Fruit fly (Drosophila melanogaster): Measurements from ENCODE around the gene wls.

DNA sequence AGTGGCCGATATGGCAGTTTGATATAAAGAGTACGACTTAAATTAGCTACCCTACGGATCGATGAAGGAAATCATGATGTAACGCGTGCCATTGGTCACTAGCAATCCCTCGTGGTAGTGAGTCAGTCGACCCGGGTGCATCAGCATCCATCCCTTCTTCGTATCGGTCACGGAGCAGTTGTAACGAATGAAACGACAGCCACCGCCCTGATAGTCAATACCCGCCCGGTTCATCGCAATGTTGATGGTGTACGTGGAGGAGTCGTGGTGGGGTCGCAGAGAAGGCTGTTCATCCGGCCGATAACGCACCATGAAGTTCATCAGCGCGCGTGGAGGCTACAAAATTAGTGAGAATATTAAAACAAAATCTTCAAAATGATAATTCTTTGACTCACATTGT lies 28.9 kb upstream of the wls start:
- TF ChIP-seq bab1 (GFP tag; optimal IDR thresholded peaks at IDR 0.05) (no peak), pad (GFP tag; optimal IDR thresholded peaks at IDR 0.05) (no peak), CG33017 (tag; optimal IDR thresholded peaks at IDR 0.05) (no peak), cic (GFP tag; optimal IDR thresholded peaks at IDR 0.05) (no peak), Clk (GFP tag; optimal IDR thresholded peaks at IDR 0.05) (no peak), CG11617 (GFP tag; optimal IDR thresholded peaks at IDR 0.05) (no peak), CG7045 (GFP tag; optimal IDR thresholded peaks at IDR 0.05) (no peak), CG5204 (GFP tag; optimal IDR thresholded peaks at IDR 0.05) (no peak), tj (GFP tag; optimal IDR thresholded peaks at IDR 0.05) (no peak), CG1620 (GFP tag; optimal IDR thresholded peaks at IDR 0.05) (no peak), cnc (optimal IDR thresholded peaks at IDR 0.05) (no peak), ovo (GFP tag; optimal IDR thresholded peaks at IDR 0.05) (no peak), toe (GFP tag; optimal IDR thresholded peaks at IDR 0.05) (no peak)
